1 worm cellular context compared by ENCODE assay signal in genomic region chrX:3110576-3110975, ce11.
TF ChIP-seq lines count a peak whose summit lies in the region.

TSS of gene gpcp-1 (minus strand) at chrX:3110628.

TF ChIP-seq in whole organism, L3 larva, 47 proteins besides CTCF, POLR2A, EP300 and RAD21 (continued from another document):
- TF ChIP-seq tbx-2 (tag; optimal IDR thresholded peaks at IDR 0.05; lab: Kevin White, UChicago), result no peak
- no peak for TF ChIP-seq sea-2 (GFP tag; optimal IDR thresholded peaks at IDR 0.05; lab: Kevin White, UChicago)
- no peak for TF ChIP-seq nhr-237 (tag; optimal IDR thresholded peaks at IDR 0.05; lab: Kevin White, UChicago)
- no peak for TF ChIP-seq ceh-28 (tag; optimal IDR thresholded peaks at IDR 0.05; lab: Kevin White, UChicago)
- no peak for TF ChIP-seq aly-2 (tag; optimal IDR thresholded peaks at IDR 0.05; lab: Kevin White, UChicago)
